Worm (Caenorhabditis elegans) whole organism, L1 larva: ENCODE results near the gene F46B6.9.

Experiments used
- C04F5.9 ChIP-seq: sonication (generic microtip); optimal IDR thresholded peaks from 2 replicates; lab custom pipeline; 2016; ENCODE audit warnings: missing genetic modification characterization, missing compliant biosample characterization
- C16A3.4 ChIP-seq: fragments of 150-350 bp; optimal IDR thresholded peaks from 2 replicates; lab custom pipeline; 2014; ENCODE audit warnings: missing biosample characterization, missing genetic modification characterization
- aha-1 ChIP-seq: fragments of 150-350 bp; optimal IDR thresholded peaks from 2 replicates; lab custom pipeline; 2014; ENCODE audit warnings: missing biosample characterization, missing genetic modification characterization
- blmp-1 ChIP-seq: fragments of 150-350 bp; optimal IDR thresholded peaks from 2 replicates; lab custom pipeline; 2014; ENCODE audit warnings: missing biosample characterization, missing genetic modification characterization
- ceh-8 ChIP-seq: fragments of 200-800 bp; sonication (Bioruptor generic); optimal IDR thresholded peaks from 2 replicates; lab custom pipeline; 2018; ENCODE audit warnings: mild to moderate bottlenecking, missing genetic modification characterization, moderate library complexity, missing compliant biosample characterization
- ceh-82 ChIP-seq, 3 experiments: fragments of 150-350 bp in 1 of 3; sonication (generic microtip) in 2 of 3; optimal IDR thresholded peaks; 2 replicates each; lab custom pipeline; 2014 to 2017; ENCODE audit warnings: missing biosample characterization in 3 of 3, missing genetic modification characterization in 3 of 3
- ceh-88 ChIP-seq: fragments of 200-800 bp; sonication (Bioruptor generic); IDR thresholded peaks from 2 replicates; pipeline ENCODE4 v1.3.6; 2022; ENCODE audit warnings: missing genetic modification characterization, missing compliant biosample characterization
- efl-3 ChIP-seq: fragments of 200-800 bp; sonication (Bioruptor generic); optimal IDR thresholded peaks from 2 replicates; lab custom pipeline; 2018; ENCODE audit warnings: mild to moderate bottlenecking, missing genetic modification characterization, missing compliant biosample characterization
- egl-27 ChIP-seq, 2 experiments: fragments of 150-350 bp in 1 of 2; sonication (generic microtip); optimal IDR thresholded peaks; 3 replicates each; lab custom pipeline; 2017 to 2018; ENCODE audit warnings: missing biosample characterization in 2 of 2, missing genetic modification characterization in 2 of 2, missing genetic modification reagents in 2 of 2
- elt-2 ChIP-seq: sonication (generic microtip); optimal IDR thresholded peaks from 2 replicates; lab custom pipeline; 2016; ENCODE audit warnings: missing genetic modification characterization, mild to moderate bottlenecking, inconsistent platforms, missing compliant biosample characterization, missing genetic modification reagents
- fos-1 ChIP-seq: fragments of 150-350 bp; optimal IDR thresholded peaks from 2 replicates; lab custom pipeline; 2014; ENCODE audit warnings: missing biosample characterization, missing genetic modification characterization
- isw-1 ChIP-seq: fragments of 200-800 bp; sonication (Bioruptor generic); IDR thresholded peaks from 2 replicates; pipeline ENCODE4 v1.3.6; 2022; ENCODE audit warnings: missing genetic modification characterization, missing compliant biosample characterization
- lin-13 ChIP-seq: fragments of 150-350 bp; optimal IDR thresholded peaks from 2 replicates; lab custom pipeline; 2014; ENCODE audit warnings: missing biosample characterization, missing genetic modification reagents, missing genetic modification characterization
- lin-14 ChIP-seq: fragments of 200-800 bp; sonication (Bioruptor generic); optimal IDR thresholded peaks from 2 replicates; lab custom pipeline; 2018; ENCODE audit warnings: mild to moderate bottlenecking, missing genetic modification characterization, moderate library complexity, missing compliant biosample characterization
- lin-15B ChIP-seq: fragments of 150-350 bp; sonication (generic microtip); optimal IDR thresholded peaks from 3 replicates; lab custom pipeline; 2014; ENCODE audit warnings: missing biosample characterization, missing genetic modification characterization
- lsy-2 ChIP-seq, 2 experiments: fragments of 150-350 bp; optimal IDR thresholded peaks; 2 replicates each; lab custom pipeline; 2014; ENCODE audit warnings: missing biosample characterization in 2 of 2, missing genetic modification characterization in 2 of 2
- mdl-1 ChIP-seq, 2 experiments: fragments of 150-350 bp; optimal IDR thresholded peaks; 2 replicates each; lab custom pipeline; 2014 to 2017; ENCODE audit warnings: missing biosample characterization in 2 of 2, missing genetic modification characterization in 2 of 2, inconsistent platforms in 1 of 2
- mef-2 ChIP-seq: fragments of 150-350 bp; optimal IDR thresholded peaks from 2 replicates; lab custom pipeline; 2014; ENCODE audit warnings: missing biosample characterization, missing genetic modification characterization
- nhr-11 ChIP-seq: fragments of 150-350 bp; optimal IDR thresholded peaks from 2 replicates; lab custom pipeline; 2014; ENCODE audit warnings: missing biosample characterization, missing genetic modification characterization
- nhr-12 ChIP-seq: sonication (generic microtip); optimal IDR thresholded peaks from 2 replicates; lab custom pipeline; 2017; ENCODE audit warnings: missing biosample characterization, missing genetic modification characterization
- nhr-19 ChIP-seq: fragments of 200-800 bp; sonication (Bioruptor generic); conservative IDR thresholded peaks from 2 replicates; pipeline ENCODE4 v1.3.6; 2022; ENCODE audit warnings: missing genetic modification characterization, missing compliant biosample characterization
- nhr-20 ChIP-seq: sonication (generic microtip); optimal IDR thresholded peaks from 2 replicates; lab custom pipeline; 2016; ENCODE audit warnings: mild to moderate bottlenecking, missing genetic modification characterization, missing compliant biosample characterization
- nhr-28 ChIP-seq: fragments of 150-350 bp; optimal IDR thresholded peaks from 2 replicates; lab custom pipeline; 2014; ENCODE audit warnings: missing biosample characterization, missing genetic modification characterization
- nhr-76 ChIP-seq: sonication (generic microtip); optimal IDR thresholded peaks from 2 replicates; lab custom pipeline; 2017; ENCODE audit warnings: missing biosample characterization, missing genetic modification characterization
- nhr-84 ChIP-seq: sonication (generic microtip); optimal IDR thresholded peaks from 2 replicates; lab custom pipeline; 2017; ENCODE audit warnings: missing biosample characterization, missing genetic modification characterization
- nhr-85 ChIP-seq: sonication (generic microtip); peaks from one replicate; lab custom pipeline; 2016; ENCODE audit warnings: missing genetic modification characterization, inconsistent platforms, missing compliant biosample characterization
- pax-3 ChIP-seq: fragments of 200-800 bp; sonication (Bioruptor generic); optimal IDR thresholded peaks from 2 replicates; lab custom pipeline; 2018; ENCODE audit warnings: mild to moderate bottlenecking, missing genetic modification characterization, moderate library complexity, missing compliant biosample characterization
- pqm-1 ChIP-seq: sonication (generic microtip); optimal IDR thresholded peaks from 3 replicates; lab custom pipeline; 2017; ENCODE audit warnings: missing biosample characterization, missing genetic modification characterization
- skn-1 ChIP-seq: fragments of 150-350 bp; optimal IDR thresholded peaks from 2 replicates; lab custom pipeline; 2014; ENCODE audit warnings: missing biosample characterization, missing genetic modification characterization
- swsn-7 ChIP-seq: sonication (generic microtip); optimal IDR thresholded peaks from 2 replicates; lab custom pipeline; 2016; ENCODE audit warnings: missing genetic modification characterization, missing compliant biosample characterization
- tbx-2 ChIP-seq: sonication (generic microtip); optimal IDR thresholded peaks from 2 replicates; lab custom pipeline; 2016; ENCODE audit warnings: missing genetic modification characterization, missing compliant biosample characterization
- tlp-1 ChIP-seq: fragments of 150-350 bp; optimal IDR thresholded peaks from 2 replicates; lab custom pipeline; 2014; ENCODE audit warnings: missing biosample characterization, missing genetic modification characterization
- ztf-4 ChIP-seq: fragments of 150-350 bp; optimal IDR thresholded peaks from 2 replicates; lab custom pipeline; 2014; ENCODE audit warnings: missing biosample characterization, missing genetic modification characterization

F46B6.9 gene

ce11 chrV:9754459-9754858 is 42.2 kb upstream of the F46B6.9 start, which contains the start of gene F58E6.5 (continued):
- TF ChIP-seq efl-3 (GFP tag; lab: Kevin White, UChicago) (no peak), lin-13 (GFP tag; lab: Kevin White, UChicago) (no peak), swsn-7 (tag; lab: Kevin White, UChicago) (no peak)
- TF ChIP-seq, all 84 proteins: peak for 0

ce11 chrV:9755725-9756124 is 40.9 kb upstream of the F46B6.9 start, which contains the start of gene F58E6.8:
Gene F58E6.8, minus strand, starts transcription at chrV:9755825.
- no peak for TF ChIP-seq tbx-2 (tag; lab: Kevin White, UChicago)
- TF ChIP-seq pqm-1 (tag; lab: Kevin White, UChicago): no peak
- TF ChIP-seq nhr-12 (tag; lab: Kevin White, UChicago): no peak
- TF ChIP-seq lin-13 (GFP tag; lab: Kevin White, UChicago): no peak
- no peak for TF ChIP-seq nhr-20 (tag; lab: Kevin White, UChicago)
- no peak for TF ChIP-seq ceh-88 (GFP tag; lab: Robert Waterston, UW)
- TF ChIP-seq mef-2 (tag; lab: Kevin White, UChicago): no peak
- no peak for TF ChIP-seq skn-1 (tag; lab: Kevin White, UChicago)
- no peak for TF ChIP-seq ceh-8 (GFP tag; lab: Kevin White, UChicago)
- no peak for TF ChIP-seq nhr-11 (tag; lab: Kevin White, UChicago)
- no peak for TF ChIP-seq aha-1 (tag; lab: Kevin White, UChicago)

ce11 chrV:9756242-9756641 is 40.4 kb upstream of the F46B6.9 start, which contains the start of gene hrg-3:
Gene hrg-3, plus strand, starts transcription at chrV:9756468.
- no peak for TF ChIP-seq ceh-82 (tag; optimal IDR thresholded peaks at IDR 0.05; lab: Kevin White, UChicago)
- no peak for TF ChIP-seq tlp-1 (tag; lab: Kevin White, UChicago)
- no peak for TF ChIP-seq ceh-88 (GFP tag; lab: Robert Waterston, UW)
- TF ChIP-seq nhr-28 (tag; lab: Kevin White, UChicago): no peak
- no peak for TF ChIP-seq C04F5.9 (tag; lab: Kevin White, UChicago)
- peak; percentile 2 for TF ChIP-seq pqm-1 (tag; lab: Kevin White, UChicago)
- no peak for TF ChIP-seq nhr-12 (tag; lab: Kevin White, UChicago)
- no peak for TF ChIP-seq egl-27 (tag; optimal IDR thresholded peaks at IDR 0.05; lab: Kevin White, UChicago)
- TF ChIP-seq ztf-4 (tag; lab: Kevin White, UChicago): no peak
- no peak for TF ChIP-seq nhr-76
- peak; percentile 87 for TF ChIP-seq elt-2

- TF ChIP-seq efl-3 (GFP tag; lab: Kevin White, UChicago): no peak
- no peak for TF ChIP-seq elt-2
- TF ChIP-seq nhr-85 (tag; lab: Kevin White, UChicago): no peak
- no peak for TF ChIP-seq nhr-76
- no peak for TF ChIP-seq nhr-19 (GFP tag; lab: Robert Waterston, UW)
- TF ChIP-seq isw-1 (GFP tag; lab: Robert Waterston, UW): no peak
- no peak for TF ChIP-seq lsy-2 (tag; optimal IDR thresholded peaks at IDR 0.05; lab: Kevin White, UChicago)
- no peak for TF ChIP-seq C04F5.9 (tag; lab: Kevin White, UChicago)
- no peak for TF ChIP-seq nhr-12 (tag; lab: Kevin White, UChicago)
- no peak for TF ChIP-seq pax-3 (tag; lab: Kevin White, UChicago)
- no peak for TF ChIP-seq lin-15B
- no peak for TF ChIP-seq fos-1 (tag; lab: Kevin White, UChicago)
Observed at ce11 chrV:9757884-9758283, 38.8 kb upstream of the F46B6.9 start, which contains the start of gene F58E6.11. Gene F58E6.11, minus strand, starts transcription at chrV:9757984.

- TF ChIP-seq nhr-84: no peak
- no peak for TF ChIP-seq C16A3.4 (tag; lab: Kevin White, UChicago)
- peak; percentile 96 for TF ChIP-seq blmp-1 (tag; lab: Kevin White, UChicago)
- no peak for TF ChIP-seq pax-3 (tag; lab: Kevin White, UChicago)
- no peak for TF ChIP-seq mdl-1 (tag; optimal IDR thresholded peaks at IDR 0.05; lab: Kevin White, UChicago)
- TF ChIP-seq lin-14 (GFP tag; lab: Kevin White, UChicago): peak; percentile 62
Observed at ce11 chrV:9758437-9758836, 38.2 kb upstream of the F46B6.9 start.
